Fruit fly (Drosophila melanogaster): ENCODE measurements around the gene per.

per gene

dm6 chrX:2685022-2685421 is 358 bp upstream of the per start:
- TF ChIP-seq foxo (GFP tag; optimal IDR thresholded peaks at IDR 0.05), result no peak
- TF ChIP-seq Rel (GFP tag; optimal IDR thresholded peaks at IDR 0.05), result no peak
- TF ChIP-seq Rel (tag; optimal IDR thresholded peaks at IDR 0.05), result peak; percentile 55
- no peak for TF ChIP-seq Hr83 (GFP tag; optimal IDR thresholded peaks at IDR 0.05; ENCODE audit: poor library complexity, severe bottlenecking)

- TF ChIP-seq dsf (GFP tag; optimal IDR thresholded peaks at IDR 0.05; ENCODE audit: borderline replicate concordance), result no peak
- TF ChIP-seq CrebA (GFP tag; optimal IDR thresholded peaks at IDR 0.05; ENCODE audit: borderline replicate concordance), result no peak
- no peak for TF ChIP-seq Rel (GFP tag; optimal IDR thresholded peaks at IDR 0.05)
- TF ChIP-seq Rel (tag; optimal IDR thresholded peaks at IDR 0.05), result no peak
- TF ChIP-seq jim (GFP tag; optimal IDR thresholded peaks at IDR 0.05), result no peak
- TF ChIP-seq foxo (GFP tag; optimal IDR thresholded peaks at IDR 0.05), result no peak
- TF ChIP-seq Abd-B (GFP tag; optimal IDR thresholded peaks at IDR 0.05), result no peak
- TF ChIP-seq Dfd (GFP tag; optimal IDR thresholded peaks at IDR 0.05), result no peak
- no peak for TF ChIP-seq usp (GFP tag; optimal IDR thresholded peaks at IDR 0.05)
- TF ChIP-seq br (GFP tag; optimal IDR thresholded peaks at IDR 0.05), result no peak
- no peak for TF ChIP-seq Mio (GFP tag; optimal IDR thresholded peaks at IDR 0.05)
- TF ChIP-seq brk (GFP tag; optimal IDR thresholded peaks at IDR 0.05), result no peak
- no peak for TF ChIP-seq sage (GFP tag; optimal IDR thresholded peaks at IDR 0.05)
- TF ChIP-seq lola (GFP tag; optimal IDR thresholded peaks at IDR 0.05), result no peak
- TF ChIP-seq Jra (GFP tag; optimal IDR thresholded peaks at IDR 0.05), result no peak
- no peak for TF ChIP-seq tai (GFP tag; optimal IDR thresholded peaks at IDR 0.05)
- no peak for TF ChIP-seq Myc (optimal IDR thresholded peaks at IDR 0.05)
- TF ChIP-seq GATAd (GFP tag; optimal IDR thresholded peaks at IDR 0.05), result no peak
- no peak for TF ChIP-seq psq (GFP tag; optimal IDR thresholded peaks at IDR 0.05)
- no peak for TF ChIP-seq Vsx2 (GFP tag; optimal IDR thresholded peaks at IDR 0.05; ENCODE audit: partially characterized antibody)
- TF ChIP-seq Hr83 (GFP tag; optimal IDR thresholded peaks at IDR 0.05; ENCODE audit: poor library complexity, severe bottlenecking), result no peak
Observed at dm6 chrX:2686930-2687329, 1.6 kb downstream of the per start.

- TF ChIP-seq Hr83 (GFP tag; optimal IDR thresholded peaks at IDR 0.05; ENCODE audit: poor library complexity, severe bottlenecking) (no peak), jim (GFP tag; optimal IDR thresholded peaks at IDR 0.05) (no peak), CG9705 (GFP tag; optimal IDR thresholded peaks at IDR 0.05) (no peak), CG32264 (GFP tag; optimal IDR thresholded peaks at IDR 0.05) (no peak), sage (GFP tag; optimal IDR thresholded peaks at IDR 0.05) (no peak), psq (GFP tag; optimal IDR thresholded peaks at IDR 0.05) (no peak), woc (GFP tag; optimal IDR thresholded peaks at IDR 0.05) (no peak)
Observed at dm6 chrX:2690376-2690775, 5.0 kb downstream of the per start.

dm6 chrX:2693786-2694185 is 8.4 kb downstream of the per start, which contains the start of gene dyw:
TSS of gene dyw (minus strand) at chrX:2693886.
- TF ChIP-seq jim (GFP tag; optimal IDR thresholded peaks at IDR 0.05) (no peak), dl (GFP tag; optimal IDR thresholded peaks at IDR 0.05; ENCODE audit: insufficient read depth in 1 of 2, partially characterized antibody in 2 of 2) (no peak), rgr (GFP tag; optimal IDR thresholded peaks at IDR 0.05) (no peak), HLH106 (tag; optimal IDR thresholded peaks at IDR 0.05) (no peak), Rel (GFP tag; optimal IDR thresholded peaks at IDR 0.05) (no peak), Rel (tag; optimal IDR thresholded peaks at IDR 0.05) (no peak)

dm6 chrX:2698064-2698894 is 12.9 kb downstream of the per start, which contains the start of the genes Spg7 and Lint-O:
TSS of gene Spg7 (minus strand) at chrX:2698211.
TSS of gene Lint-O (plus strand) at chrX:2698701.
- no peak for TF ChIP-seq Myc (optimal IDR thresholded peaks at IDR 0.05)
- no peak for TF ChIP-seq Rel (GFP tag; optimal IDR thresholded peaks at IDR 0.05)
- no peak for TF ChIP-seq Rel (tag; optimal IDR thresholded peaks at IDR 0.05)
- no peak for TF ChIP-seq Dfd (GFP tag; optimal IDR thresholded peaks at IDR 0.05)
- no peak for TF ChIP-seq HLH106 (tag; optimal IDR thresholded peaks at IDR 0.05)
- no peak for TF ChIP-seq lola (GFP tag; optimal IDR thresholded peaks at IDR 0.05)
- TF ChIP-seq woc (GFP tag; optimal IDR thresholded peaks at IDR 0.05), result no peak
- no peak for TF ChIP-seq dl (GFP tag; optimal IDR thresholded peaks at IDR 0.05; ENCODE audit: insufficient read depth in 1 of 2, partially characterized antibody in 2 of 2)

dm6 chrX:2703693-2704092 is 18.3 kb downstream of the per start, which contains the start of gene Ugalt:
TSS of gene Ugalt (minus strand) at chrX:2703852.
- TF ChIP-seq GATAd (GFP tag; optimal IDR thresholded peaks at IDR 0.05), result peak; percentile 100
- TF ChIP-seq h (GFP tag; optimal IDR thresholded peaks at IDR 0.05), result peak; percentile 100
- peak; percentile 100 for TF ChIP-seq fru (GFP tag; optimal IDR thresholded peaks at IDR 0.05)
- peak; percentile 100 for TF ChIP-seq Rel (GFP tag; optimal IDR thresholded peaks at IDR 0.05)
- peak; percentile 99 for TF ChIP-seq Rel (tag; optimal IDR thresholded peaks at IDR 0.05)
- no peak for TF ChIP-seq Hr78 (GFP tag; optimal IDR thresholded peaks at IDR 0.05)
- peak; percentile 100 for TF ChIP-seq woc (GFP tag; optimal IDR thresholded peaks at IDR 0.05)
- peak; percentile 100 for TF ChIP-seq Hnf4 (GFP tag; optimal IDR thresholded peaks at IDR 0.05)
- peak; percentile 100 for TF ChIP-seq Hr83 (GFP tag; optimal IDR thresholded peaks at IDR 0.05; ENCODE audit: poor library complexity, severe bottlenecking)
- peak; percentile 100 for TF ChIP-seq ey (GFP tag; optimal IDR thresholded peaks at IDR 0.05)
- TF ChIP-seq CrebA (GFP tag; optimal IDR thresholded peaks at IDR 0.05; ENCODE audit: borderline replicate concordance), result no peak
- TF ChIP-seq tai (GFP tag; optimal IDR thresholded peaks at IDR 0.05), result no peak
- peak; percentile 100 for TF ChIP-seq CG32264 (GFP tag; optimal IDR thresholded peaks at IDR 0.05)
- TF ChIP-seq dsf (GFP tag; optimal IDR thresholded peaks at IDR 0.05; ENCODE audit: borderline replicate concordance), result peak; percentile 99
- peak; percentile 99 for TF ChIP-seq Mio (GFP tag; optimal IDR thresholded peaks at IDR 0.05)
- TF ChIP-seq Dif (GFP tag; optimal IDR thresholded peaks at IDR 0.05; ENCODE audit: partially characterized antibody), result no peak
- TF ChIP-seq Dfd (GFP tag; optimal IDR thresholded peaks at IDR 0.05), result peak; percentile 97
- TF ChIP-seq pan (optimal IDR thresholded peaks at IDR 0.05), result no peak
- TF ChIP-seq foxo (GFP tag; optimal IDR thresholded peaks at IDR 0.05), result peak; percentile 100
- TF ChIP-seq rgr (GFP tag; optimal IDR thresholded peaks at IDR 0.05), result peak; percentile 100
- TF ChIP-seq brk (GFP tag; optimal IDR thresholded peaks at IDR 0.05), result no peak
- peak; percentile 99 for TF ChIP-seq jim (GFP tag; optimal IDR thresholded peaks at IDR 0.05)
- TF ChIP-seq usp (GFP tag; optimal IDR thresholded peaks at IDR 0.05), result peak; percentile 53

Data from whole organism, wandering third instar larva.